Worm (Caenorhabditis elegans) whole organism, mixed stage, embryonic: Measurements from ENCODE around the gene luc-7L3.
A peak's percentile ranks its signal among the peaks of the same experiment; 100 is the strongest.

Source experiments
- bed-3 ChIP-seq: fragments of 200-800 bp; sonication (Bioruptor generic); optimal IDR thresholded peaks from 3 replicates; lab custom pipeline; 2018; ENCODE audit warnings: mild to moderate bottlenecking, missing genetic modification characterization, moderate library complexity, missing compliant biosample characterization
- blmp-1 ChIP-seq: fragments of 150-350 bp; optimal IDR thresholded peaks from 2 replicates; lab custom pipeline; 2014; ENCODE audit warnings: missing biosample characterization, missing genetic modification characterization
- ceh-39 ChIP-seq: fragments of 150-350 bp; optimal IDR thresholded peaks from 2 replicates; lab custom pipeline; 2014; ENCODE audit warnings: missing biosample characterization, missing genetic modification characterization
- ceh-43 ChIP-seq: fragments of 200-800 bp; sonication (Bioruptor generic); optimal IDR thresholded peaks from 2 replicates; lab custom pipeline; 2018; ENCODE audit warnings: mild to moderate bottlenecking, missing genetic modification characterization, moderate library complexity, missing compliant biosample characterization
- ces-1 ChIP-seq: fragments of 150-350 bp; optimal IDR thresholded peaks from 2 replicates; lab custom pipeline; 2014; ENCODE audit warnings: missing biosample characterization, missing genetic modification reagents, missing genetic modification characterization
- drap-1 ChIP-seq: fragments of 200-800 bp; sonication (Bioruptor generic); optimal IDR thresholded peaks from 3 replicates; lab custom pipeline; 2018; ENCODE audit warnings: mild to moderate bottlenecking, missing genetic modification characterization, missing compliant biosample characterization
- elt-3 ChIP-seq: fragments of 150-350 bp; optimal IDR thresholded peaks from 2 replicates; lab custom pipeline; 2014; ENCODE audit warnings: missing biosample characterization, missing genetic modification characterization
- flh-1 ChIP-seq: fragments of 200-800 bp; sonication (Bioruptor generic); optimal IDR thresholded peaks from 2 replicates; lab custom pipeline; 2018; ENCODE audit warnings: mild to moderate bottlenecking, missing genetic modification characterization, moderate library complexity, missing compliant biosample characterization
- ham-2 ChIP-seq: fragments of 200-800 bp; sonication (Bioruptor generic); optimal IDR thresholded peaks from 2 replicates; lab custom pipeline; 2018; ENCODE audit warnings: mild to moderate bottlenecking, missing genetic modification characterization, missing compliant biosample characterization
- lin-13 ChIP-seq: fragments of 150-350 bp; optimal IDR thresholded peaks from 2 replicates; lab custom pipeline; 2014; ENCODE audit warnings: missing biosample characterization, missing genetic modification characterization
- lin-32 ChIP-seq: fragments of 200-800 bp; sonication (Bioruptor generic); optimal IDR thresholded peaks from 2 replicates; lab custom pipeline; 2018; ENCODE audit warnings: mild to moderate bottlenecking, missing genetic modification characterization, missing compliant biosample characterization
- lsy-2 ChIP-seq: fragments of 150-350 bp; optimal IDR thresholded peaks from 2 replicates; lab custom pipeline; 2014; ENCODE audit warnings: missing biosample characterization, missing genetic modification characterization
- mab-5 ChIP-seq: fragments of 150-350 bp; optimal IDR thresholded peaks from 2 replicates; lab custom pipeline; 2014; ENCODE audit warnings: missing biosample characterization, missing genetic modification characterization
- mls-2 ChIP-seq: sonication (generic microtip); optimal IDR thresholded peaks from 2 replicates; lab custom pipeline; 2016; ENCODE audit warnings: mild to moderate bottlenecking, missing genetic modification characterization, moderate library complexity, missing compliant biosample characterization
- nhr-12 ChIP-seq: fragments of 150-350 bp; optimal IDR thresholded peaks from 2 replicates; lab custom pipeline; 2014; ENCODE audit warnings: missing biosample characterization, missing genetic modification characterization
- nhr-2 ChIP-seq: fragments of 150-350 bp; optimal IDR thresholded peaks from 2 replicates; lab custom pipeline; 2014; ENCODE audit warnings: missing biosample characterization, missing genetic modification characterization
- nhr-237 ChIP-seq: fragments of 150-350 bp; optimal IDR thresholded peaks from 2 replicates; lab custom pipeline; 2014; ENCODE audit warnings: missing biosample characterization, missing genetic modification characterization
- nhr-28 ChIP-seq: fragments of 150-350 bp; optimal IDR thresholded peaks from 2 replicates; lab custom pipeline; 2014; ENCODE audit warnings: missing biosample characterization, missing genetic modification characterization
- nhr-76 ChIP-seq: sonication (generic microtip); optimal IDR thresholded peaks from 2 replicates; lab custom pipeline; 2017; ENCODE audit warnings: missing biosample characterization, missing genetic modification characterization
- pha-4 ChIP-seq: fragments of 150-350 bp; optimal IDR thresholded peaks from 2 replicates; lab custom pipeline; 2018; ENCODE audit warnings: missing biosample characterization, missing genetic modification reagents, missing genetic modification characterization
- sem-2 ChIP-seq: fragments of 200-800 bp; sonication (Bioruptor generic); optimal IDR thresholded peaks from 2 replicates; lab custom pipeline; 2018; ENCODE audit warnings: mild to moderate bottlenecking, missing genetic modification characterization, missing compliant biosample characterization
- snpc-4 ChIP-seq: fragments of 150-350 bp; optimal IDR thresholded peaks from 2 replicates; lab custom pipeline; 2014; ENCODE audit warnings: missing biosample characterization, missing genetic modification characterization
- sptf-1 ChIP-seq: sonication (generic microtip); optimal IDR thresholded peaks from 2 replicates; lab custom pipeline; 2017; ENCODE audit warnings: mild to moderate bottlenecking, missing genetic modification characterization, moderate library complexity, missing compliant biosample characterization
- tbx-8 ChIP-seq: fragments of 200-800 bp; sonication (Bioruptor generic); optimal IDR thresholded peaks from 2 replicates; lab custom pipeline; 2018; ENCODE audit warnings: mild to moderate bottlenecking, missing genetic modification characterization, moderate library complexity, missing compliant biosample characterization
- unc-120 ChIP-seq: sonication (generic microtip); optimal IDR thresholded peaks from 2 replicates; lab custom pipeline; 2017; ENCODE audit warnings: missing genetic modification characterization, missing compliant biosample characterization; ENCODE audit not compliant: poor library complexity, severe bottlenecking
- unc-39 ChIP-seq: fragments of 150-350 bp; optimal IDR thresholded peaks from 2 replicates; lab custom pipeline; 2014; ENCODE audit warnings: missing biosample characterization, missing genetic modification characterization
- unc-62 ChIP-seq: fragments of 150-350 bp; optimal IDR thresholded peaks from 2 replicates; lab custom pipeline; 2014; ENCODE audit warnings: missing biosample characterization, missing genetic modification reagents, missing genetic modification characterization
- zip-8 ChIP-seq: fragments of 150-350 bp; optimal IDR thresholded peaks from 2 replicates; lab custom pipeline; 2014; ENCODE audit warnings: missing biosample characterization, missing genetic modification characterization
- ztf-11 ChIP-seq: fragments of 150-350 bp; optimal IDR thresholded peaks from 2 replicates; lab custom pipeline; 2014; ENCODE audit warnings: missing biosample characterization, missing genetic modification characterization

The luc-7L3 gene

ce11 chrII:55204-55603 is 42.6 kb downstream of the luc-7L3 start, which contains the start of gene tre-5:
tre-5 (minus strand) TSS chrII:55304.
- TF ChIP-seq bed-3 (GFP tag; lab: Kevin White, UChicago) = no peak
- TF ChIP-seq sptf-1 = no peak
- no peak for TF ChIP-seq lin-13 (tag; lab: Kevin White, UChicago)
- no peak for TF ChIP-seq ces-1
- no peak for TF ChIP-seq tbx-8 (GFP tag; lab: Kevin White, UChicago)
- TF ChIP-seq nhr-12 (tag; lab: Kevin White, UChicago) = no peak
- no peak for TF ChIP-seq unc-39
- TF ChIP-seq nhr-28 = no peak
- TF ChIP-seq lsy-2 (tag; lab: Kevin White, UChicago) = no peak
- TF ChIP-seq unc-120 (tag; lab: Kevin White, UChicago) = no peak
- no peak for TF ChIP-seq pha-4 (tag; lab: Kevin White, UChicago)
- no peak for TF ChIP-seq ham-2

ce11 chrII:51352-51751 is 46.5 kb downstream of the luc-7L3 start, which contains the start of gene sptl-1:
sptl-1 (plus strand) TSS chrII:51652.
- TF ChIP-seq lsy-2 (tag; lab: Kevin White, UChicago) (no peak), nhr-28 (no peak), nhr-2 (tag; lab: Kevin White, UChicago) (no peak), pha-4 (tag; lab: Kevin White, UChicago) (peak; percentile 23), zip-8 (tag; lab: Kevin White, UChicago) (no peak), blmp-1 (no peak), unc-39 (no peak)

- TF ChIP-seq nhr-2 (tag; lab: Kevin White, UChicago) (no peak), drap-1 (GFP tag; lab: Kevin White, UChicago) (no peak), snpc-4 (tag; lab: Kevin White, UChicago) (no peak), sem-2 (GFP tag; lab: Kevin White, UChicago) (no peak), lin-13 (tag; lab: Kevin White, UChicago) (no peak), nhr-237 (tag; lab: Kevin White, UChicago) (no peak), ces-1 (no peak), ham-2 (no peak), ceh-39 (tag; lab: Kevin White, UChicago) (no peak), elt-3 (no peak), zip-8 (tag; lab: Kevin White, UChicago) (no peak), unc-62 (GFP tag; lab: Kevin White, UChicago) (no peak), unc-120 (tag; lab: Kevin White, UChicago) (no peak)
Measured at ce11 chrII:50862-51261, 47.0 kb downstream of the luc-7L3 start.

ce11 chrII:47280-47679 is 50.5 kb downstream of the luc-7L3 start, which contains the start of gene C23H3.5:
C23H3.5 (plus strand) TSS chrII:47580.
- TF ChIP-seq nhr-12 (tag; lab: Kevin White, UChicago) = no peak
- TF ChIP-seq ceh-39 (tag; lab: Kevin White, UChicago) = no peak
- no peak for TF ChIP-seq mab-5 (tag; lab: Kevin White, UChicago)
- TF ChIP-seq ceh-43 = no peak
- TF ChIP-seq nhr-2 (tag; lab: Kevin White, UChicago) = no peak
- no peak for TF ChIP-seq zip-8 (tag; lab: Kevin White, UChicago)
- no peak for TF ChIP-seq blmp-1
- TF ChIP-seq lin-13 (tag; lab: Kevin White, UChicago) = no peak
- no peak for TF ChIP-seq nhr-76 (tag; lab: Kevin White, UChicago)
- no peak for TF ChIP-seq unc-120 (tag; lab: Kevin White, UChicago)
- no peak for TF ChIP-seq ces-1
- no peak for TF ChIP-seq elt-3
- TF ChIP-seq ztf-11 (tag; lab: Kevin White, UChicago) = no peak
- TF ChIP-seq sptf-1 = no peak
- TF ChIP-seq sem-2 (GFP tag; lab: Kevin White, UChicago) = no peak
- TF ChIP-seq lin-32 (GFP tag; lab: Kevin White, UChicago) = no peak
- TF ChIP-seq nhr-237 (tag; lab: Kevin White, UChicago) = no peak
- TF ChIP-seq mls-2 (tag; lab: Kevin White, UChicago) = no peak

ce11 chrII:46116-46515 is 51.7 kb downstream of the luc-7L3 start, which contains the start of gene rpt-4:
rpt-4 (minus strand) TSS chrII:46216.
- TF ChIP-seq snpc-4 (tag; lab: Kevin White, UChicago) = no peak
- TF ChIP-seq nhr-28 = no peak
- TF ChIP-seq ces-1 = no peak
- TF ChIP-seq flh-1 (GFP tag; lab: Kevin White, UChicago) = no peak
- TF ChIP-seq unc-120 (tag; lab: Kevin White, UChicago) = no peak
- TF ChIP-seq nhr-76 (tag; lab: Kevin White, UChicago) = no peak
